Worm (Caenorhabditis elegans) whole organism, L2 larva: ENCODE data around the gene T24D5.4.

Experiments used
- F13H6.1 ChIP-seq: sonication (generic microtip); optimal IDR thresholded peaks from 2 replicates; lab custom pipeline; 2016; ENCODE audit warnings: missing genetic modification characterization, missing compliant biosample characterization
- Y55F3AM.14 ChIP-seq: fragments of 200-800 bp; sonication (Bioruptor generic); optimal IDR thresholded peaks from 2 replicates; lab custom pipeline; 2018; ENCODE audit warnings: mild to moderate bottlenecking, missing genetic modification characterization, missing compliant biosample characterization
- ama-1 ChIP-seq: fragments of 150-350 bp; optimal IDR thresholded peaks from 2 replicates; lab custom pipeline; 2018; ENCODE audit warnings: inconsistent platforms
- ceh-16 ChIP-seq: fragments of 150-350 bp; optimal IDR thresholded peaks from 2 replicates; lab custom pipeline; 2014; ENCODE audit warnings: missing biosample characterization, missing genetic modification characterization
- ceh-82 ChIP-seq: fragments of 150-350 bp; optimal IDR thresholded peaks from 2 replicates; lab custom pipeline; 2014; ENCODE audit warnings: missing biosample characterization, missing genetic modification characterization
- elt-1 ChIP-seq: fragments of 150-350 bp; optimal IDR thresholded peaks from 2 replicates; lab custom pipeline; 2014; ENCODE audit warnings: missing biosample characterization, missing genetic modification characterization
- lin-39 ChIP-seq: fragments of 150-350 bp; optimal IDR thresholded peaks from 2 replicates; lab custom pipeline; 2014; ENCODE audit warnings: missing biosample characterization, missing genetic modification reagents, missing genetic modification characterization
- mab-5 ChIP-seq: fragments of 150-350 bp; optimal IDR thresholded peaks from 2 replicates; lab custom pipeline; 2014; ENCODE audit warnings: missing biosample characterization, missing genetic modification characterization
- mdl-1 ChIP-seq, 2 experiments: fragments of 150-350 bp in 1 of 2; sonication (generic microtip) in 1 of 2; optimal IDR thresholded peaks; 2 replicates each; lab custom pipeline; 2017; ENCODE audit warnings: missing biosample characterization in 2 of 2, missing genetic modification characterization in 2 of 2
- nhr-12 ChIP-seq: fragments of 150-350 bp; optimal IDR thresholded peaks from 2 replicates; lab custom pipeline; 2014; ENCODE audit warnings: missing biosample characterization, missing genetic modification characterization
- nhr-237 ChIP-seq: fragments of 150-350 bp; optimal IDR thresholded peaks from 2 replicates; lab custom pipeline; 2014; ENCODE audit warnings: missing biosample characterization, missing genetic modification characterization
- nhr-77 ChIP-seq: fragments of 150-350 bp; optimal IDR thresholded peaks from 2 replicates; lab custom pipeline; 2014; ENCODE audit warnings: missing biosample characterization, missing genetic modification characterization
- skn-1 ChIP-seq: sonication (generic microtip); optimal IDR thresholded peaks from 2 replicates; lab custom pipeline; 2017; ENCODE audit warnings: missing biosample characterization, missing genetic modification characterization

- no peak for TF ChIP-seq Y55F3AM.14 (GFP tag; lab: Kevin White, UChicago)
- no peak for TF ChIP-seq elt-1 (tag; lab: Kevin White, UChicago)
- TF ChIP-seq ama-1 (lab: Kevin White, UChicago), result no peak
- TF ChIP-seq nhr-77 (tag; lab: Kevin White, UChicago), result no peak
- no peak for TF ChIP-seq nhr-12 (tag; lab: Kevin White, UChicago)
- TF ChIP-seq ceh-82 (tag; lab: Kevin White, UChicago), result no peak
- no peak for TF ChIP-seq ceh-16 (tag; lab: Kevin White, UChicago)
- no peak for TF ChIP-seq F13H6.1 (tag; lab: Kevin White, UChicago)
- no peak for TF ChIP-seq skn-1
- TF ChIP-seq mab-5 (tag; lab: Kevin White, UChicago), result no peak
- no peak for TF ChIP-seq lin-39 (tag; lab: Kevin White, UChicago)
- TF ChIP-seq nhr-237 (tag; lab: Kevin White, UChicago), result no peak
- TF ChIP-seq mdl-1 (tag; optimal IDR thresholded peaks at IDR 0.05; lab: Kevin White, UChicago), result no peak
Measured at ce11 chrX:12627797-12628196, 30.8 kb downstream of the T24D5.4 start.
